Fruit fly (Drosophila melanogaster) whole organism, embryonic: ENCODE measurements around the gene Girdin.
A peak's percentile ranks its signal among the peaks of the same experiment; 100 is the strongest.

Experiments
- Bdp1 ChIP-seq: fragments of 200-800 bp; sonication (Bioruptor generic); optimal IDR thresholded peaks from 3 replicates; lab custom pipeline; 2016; ENCODE audit warnings: missing biosample characterization, missing genetic modification characterization
- CG10209 ChIP-seq: fragments of 200-800 bp; sonication (Bioruptor generic); optimal IDR thresholded peaks from 3 replicates; lab custom pipeline; 2017; ENCODE audit warnings: missing biosample characterization, mild to moderate bottlenecking, missing genetic modification characterization, missing genetic modification reagents
- CG10462 ChIP-seq: fragments of 200-800 bp; sonication (Bioruptor generic); optimal IDR thresholded peaks from 2 replicates; lab custom pipeline; 2016; ENCODE audit warnings: missing biosample characterization, missing genetic modification characterization
- CG11504 ChIP-seq: fragments of 200-800 bp; sonication (Bioruptor generic); optimal IDR thresholded peaks from 3 replicates; lab custom pipeline; 2019; ENCODE audit warnings: missing biosample characterization, mild to moderate bottlenecking, missing genetic modification characterization, moderate library complexity
- CG12104 ChIP-seq: fragments of 200-800 bp; sonication (Bioruptor generic); optimal IDR thresholded peaks from 3 replicates; lab custom pipeline; 2016; ENCODE audit warnings: missing biosample characterization, missing genetic modification characterization
- CG12744 ChIP-seq: fragments of 200-800 bp; sonication (Bioruptor generic); optimal IDR thresholded peaks from 2 replicates; lab custom pipeline; 2016; ENCODE audit warnings: missing biosample characterization, missing genetic modification characterization
- CG14014 ChIP-seq: fragments of 200-800 bp; sonication (Bioruptor generic); IDR thresholded peaks from 2 replicates; pipeline ENCODE4 v1.3.6; 2022; ENCODE audit warnings: missing biosample characterization, missing genetic modification characterization
- CG14965 ChIP-seq: fragments of 200-800 bp; sonication (Bioruptor generic); optimal IDR thresholded peaks from 2 replicates; lab custom pipeline; 2016; ENCODE audit warnings: missing biosample characterization, missing genetic modification characterization, borderline replicate concordance
- CG15269 ChIP-seq: fragments of 200-800 bp; sonication (Bioruptor generic); optimal IDR thresholded peaks from 2 replicates; lab custom pipeline; 2018; ENCODE audit warnings: missing biosample characterization, mild to moderate bottlenecking, missing genetic modification characterization, moderate library complexity
- CG30020 ChIP-seq: fragments of 200-800 bp; optimal IDR thresholded peaks from 2 replicates; lab custom pipeline; 2019; ENCODE audit warnings: missing biosample characterization, mild to moderate bottlenecking, missing genetic modification characterization, moderate library complexity
- CG31365 ChIP-seq: fragments of 200-800 bp; sonication (Bioruptor generic); optimal IDR thresholded peaks from 2 replicates; lab custom pipeline; 2018; ENCODE audit warnings: missing biosample characterization, mild to moderate bottlenecking, missing genetic modification characterization
- CG32532 ChIP-seq: fragments of 200-800 bp; sonication (Bioruptor generic); IDR thresholded peaks from 2 replicates; pipeline ENCODE4 v1.3.6; 2022; ENCODE audit warnings: missing biosample characterization, missing genetic modification characterization
- CG3838 ChIP-seq: fragments of 200-800 bp; sonication (Bioruptor generic); optimal IDR thresholded peaks from 3 replicates; lab custom pipeline; 2016; ENCODE audit warnings: missing biosample characterization, missing genetic modification characterization
- CG3847 ChIP-seq: fragments of 200-800 bp; sonication (Bioruptor generic); IDR thresholded peaks from 2 replicates; pipeline ENCODE4 v1.3.6; 2022; ENCODE audit warnings: missing biosample characterization, missing genetic modification characterization
- CG5953 ChIP-seq: fragments of 200-800 bp; sonication (Bioruptor generic); IDR thresholded peaks from 2 replicates; pipeline ENCODE4 v1.3.6; 2022; ENCODE audit warnings: missing biosample characterization, missing genetic modification characterization
- CG7786 ChIP-seq: fragments of 200-800 bp; sonication (Bioruptor generic); optimal IDR thresholded peaks from 2 replicates; lab custom pipeline; 2016; ENCODE audit warnings: missing biosample characterization, missing genetic modification characterization
- CG8089 ChIP-seq: fragments of 200-800 bp; sonication (Bioruptor generic); optimal IDR thresholded peaks from 3 replicates; lab custom pipeline; 2016; ENCODE audit warnings: missing biosample characterization, missing genetic modification characterization
- CG8290 ChIP-seq, 3 experiments: fragments of 200-800 bp; sonication (Bioruptor generic); optimal IDR thresholded peaks; 2 replicates each; lab custom pipeline; 2016 to 2019; ENCODE audit warnings: missing biosample characterization in 3 of 3, missing genetic modification characterization in 3 of 3, mild to moderate bottlenecking in 2 of 3, moderate library complexity in 1 of 3
- CG8359 ChIP-seq: fragments of 200-800 bp; sonication (Bioruptor generic); optimal IDR thresholded peaks from 2 replicates; lab custom pipeline; 2017; ENCODE audit warnings: missing biosample characterization, mild to moderate bottlenecking, missing genetic modification characterization, borderline replicate concordance
- Dip3 ChIP-seq: fragments of 200-800 bp; sonication (Bioruptor generic); optimal IDR thresholded peaks from 3 replicates; lab custom pipeline; 2016; ENCODE audit warnings: missing biosample characterization, missing genetic modification characterization
- Doc3 ChIP-seq: fragments of 200-800 bp; sonication (Bioruptor generic); IDR thresholded peaks from 3 replicates; pipeline ENCODE4 v1.3.6; 2022; ENCODE audit warnings: missing biosample characterization, missing genetic modification characterization; ENCODE audit not compliant: partially characterized antibody
- Ets97D ChIP-seq: fragments of 200-800 bp; sonication (Bioruptor generic); optimal IDR thresholded peaks from 3 replicates; lab custom pipeline; 2016; ENCODE audit warnings: missing biosample characterization, missing genetic modification characterization
- Hey ChIP-seq: fragments of 200-800 bp; sonication (Bioruptor generic); optimal IDR thresholded peaks from 3 replicates; lab custom pipeline; 2018; ENCODE audit warnings: missing biosample characterization, mild to moderate bottlenecking, missing genetic modification characterization
- Hmx ChIP-seq: fragments of 200-800 bp; sonication (Bioruptor generic); optimal IDR thresholded peaks from 2 replicates; lab custom pipeline; 2016; ENCODE audit warnings: missing biosample characterization, missing genetic modification characterization
- MESR4 ChIP-seq: fragments of 200-800 bp; sonication (Bioruptor generic); optimal IDR thresholded peaks from 2 replicates; lab custom pipeline; 2018; ENCODE audit warnings: missing biosample characterization, mild to moderate bottlenecking, missing genetic modification characterization, moderate library complexity
- Mad ChIP-seq: fragments of 200-800 bp; sonication (Bioruptor generic); optimal IDR thresholded peaks from 2 replicates; lab custom pipeline; 2016; ENCODE audit warnings: missing biosample characterization, missing genetic modification characterization
- Opbp ChIP-seq: fragments of 200-800 bp; sonication (Bioruptor generic); IDR thresholded peaks from 3 replicates; pipeline ENCODE4 v1.3.6; 2022; ENCODE audit warnings: missing biosample characterization, missing genetic modification characterization; ENCODE audit not compliant: partially characterized antibody
- Ptx1 ChIP-seq: fragments of 200-800 bp; sonication (Bioruptor generic); IDR thresholded peaks from 2 replicates; pipeline ENCODE4 v1.3.6; 2022; ENCODE audit warnings: missing biosample characterization, missing genetic modification characterization
- Rfx ChIP-seq: fragments of 200-800 bp; sonication (Bioruptor generic); IDR thresholded peaks from 2 replicates; pipeline ENCODE4 v1.3.6; 2022; ENCODE audit warnings: missing biosample characterization, missing genetic modification characterization
- Sry-β ChIP-seq: fragments of 200-800 bp; sonication (Bioruptor generic); optimal IDR thresholded peaks from 2 replicates; lab custom pipeline; 2018; ENCODE audit warnings: missing biosample characterization, mild to moderate bottlenecking, missing genetic modification characterization, moderate library complexity
- Stat92E ChIP-seq, 3 experiments: fragments of >200 bp in 2 of 3; fragments of 200-800 bp in 1 of 3; sonication (Bioruptor generic) in 1 of 3; optimal IDR thresholded peaks; 2 replicates each; lab custom pipeline; 2017 to 2019; ENCODE audit warnings: missing biosample characterization in 3 of 3, missing genetic modification characterization in 3 of 3, mild to moderate bottlenecking in 1 of 3, moderate library complexity in 1 of 3
- Xrp1 ChIP-seq: fragments of 200-800 bp; sonication (Bioruptor generic); IDR thresholded peaks from 2 replicates; pipeline ENCODE4 v1.3.6; 2022; ENCODE audit warnings: missing biosample characterization, missing genetic modification characterization
- ewg ChIP-seq: fragments of 200-800 bp; sonication (Bioruptor generic); optimal IDR thresholded peaks from 3 replicates; lab custom pipeline; 2017; ENCODE audit warnings: mild to moderate bottlenecking, missing biosample characterization, missing genetic modification reagents, missing genetic modification characterization
- fd96Cb ChIP-seq: fragments of 200-800 bp; sonication (Bioruptor generic); optimal IDR thresholded peaks from 2 replicates; lab custom pipeline; 2018; ENCODE audit warnings: missing biosample characterization, mild to moderate bottlenecking, missing genetic modification characterization, moderate library complexity
- gem ChIP-seq: fragments of 200-800 bp; sonication (Bioruptor generic); optimal IDR thresholded peaks from 2 replicates; lab custom pipeline; 2019; ENCODE audit warnings: missing biosample characterization, mild to moderate bottlenecking, missing genetic modification characterization, moderate library complexity
- hkb ChIP-seq, 2 experiments: fragments of 200-800 bp in 1 of 2; fragments of >200 bp in 1 of 2; sonication (Bioruptor generic) in 1 of 2; IDR thresholded peaks in 1 of 2; optimal IDR thresholded peaks in 1 of 2; 2 replicates each; pipeline versions ENCODE4 v1.3.6 to Lab custom; 2017 to 2022; ENCODE audit warnings: missing biosample characterization in 1 of 2, missing genetic modification characterization in 1 of 2
- jing ChIP-seq: fragments of 200-800 bp; sonication (Bioruptor generic); optimal IDR thresholded peaks from 2 replicates; lab custom pipeline; 2018; ENCODE audit warnings: missing biosample characterization, mild to moderate bottlenecking, missing genetic modification characterization
- lab ChIP-seq: fragments of 200-800 bp; sonication (Bioruptor generic); optimal IDR thresholded peaks from 3 replicates; lab custom pipeline; 2017; ENCODE audit warnings: missing biosample characterization, missing genetic modification characterization, mild to moderate bottlenecking, moderate library complexity, missing genetic modification reagents
- pum ChIP-seq: fragments of 200-800 bp; sonication (Bioruptor generic); optimal IDR thresholded peaks from 2 replicates; lab custom pipeline; 2016; ENCODE audit warnings: missing biosample characterization, missing genetic modification characterization
- scrt ChIP-seq: fragments of 200-800 bp; sonication (Bioruptor generic); optimal IDR thresholded peaks from 2 replicates; lab custom pipeline; 2018; ENCODE audit warnings: missing biosample characterization, mild to moderate bottlenecking, missing genetic modification characterization, moderate library complexity
- slbo ChIP-seq: fragments of 200-800 bp; sonication (Bioruptor generic); IDR thresholded peaks from 2 replicates; pipeline ENCODE4 v1.3.6; 2022; ENCODE audit warnings: missing biosample characterization, missing genetic modification characterization
- sob ChIP-seq: fragments of 200-800 bp; sonication (Bioruptor generic); IDR thresholded peaks from 2 replicates; pipeline ENCODE4 v1.3.6; 2022; ENCODE audit warnings: missing biosample characterization, missing genetic modification characterization
- sqz ChIP-seq: fragments of 200-800 bp; sonication (Bioruptor generic); optimal IDR thresholded peaks from 3 replicates; lab custom pipeline; 2018; ENCODE audit warnings: missing biosample characterization, mild to moderate bottlenecking, missing genetic modification characterization
- tna ChIP-seq: fragments of 200-800 bp; sonication (Bioruptor generic); IDR thresholded peaks from 2 replicates; pipeline ENCODE4 v1.3.6; 2022; ENCODE audit warnings: missing biosample characterization, missing genetic modification characterization; ENCODE audit not compliant: partially characterized antibody
- trh ChIP-seq: fragments of 200-800 bp; sonication (Bioruptor generic); optimal IDR thresholded peaks from 2 replicates; lab custom pipeline; 2016; ENCODE audit warnings: missing biosample characterization, missing genetic modification characterization
- wor ChIP-seq: fragments of 200-800 bp; sonication (Bioruptor generic); IDR thresholded peaks from 2 replicates; pipeline ENCODE4 v1.3.6; 2022; ENCODE audit warnings: missing biosample characterization, missing genetic modification characterization

Girdin gene

dm6 chr3L:3198447-3199402 lies 20.0 kb downstream of the Girdin start, which contains the start of the genes CG32276 and gry (continued):
- TF ChIP-seq Stat92E (GFP tag; optimal IDR thresholded peaks at IDR 0.05; lab: Kevin White, UChicago) (peak in 1 of 3 experiments; percentile 54), Hmx (GFP tag; lab: Kevin White, UChicago) (no peak), Opbp (GFP tag; lab: Robert Waterston, UW) (no peak), Mad (GFP tag; lab: Kevin White, UChicago) (peak; percentile 82), CG3838 (GFP tag; lab: Kevin White, UChicago) (peak; percentile 53), Sry-β (GFP tag; lab: Kevin White, UChicago) (peak; percentile 87), hkb (optimal IDR thresholded peaks at IDR 0.05; lab: Kevin White, UChicago) (peak; percentile 33), hkb (GFP tag; IDR thresholded peaks at IDR 0.05; lab: Robert Waterston, UW) (peak; percentile 65), CG14014 (GFP tag; lab: Robert Waterston, UW) (peak; percentile 36; the same call in 1 of the 2 replicates), slbo (GFP tag; lab: Robert Waterston, UW) (peak; percentile 86), CG30020 (tag; lab: Kevin White, UChicago) (peak; percentile 78), scrt (GFP tag; lab: Kevin White, UChicago) (peak; percentile 76), CG11504 (tag; lab: Kevin White, UChicago) (no peak), CG31365 (tag; lab: Kevin White, UChicago) (no peak), CG14965 (GFP tag; lab: Kevin White, UChicago) (no peak), CG15269 (tag; lab: Kevin White, UChicago) (no peak), CG12744 (GFP tag; lab: Kevin White, UChicago) (no peak), CG10462 (GFP tag; lab: Kevin White, UChicago) (peak; percentile 66), Dip3 (GFP tag; lab: Kevin White, UChicago) (peak; percentile 71), tna (GFP tag; lab: Robert Waterston, UW) (no peak), CG5953 (no peak), CG8359 (no peak), trh (GFP tag; lab: Kevin White, UChicago) (peak; percentile 63), CG12104 (GFP tag; lab: Kevin White, UChicago) (peak; percentile 53), Doc3 (GFP tag; lab: Robert Waterston, UW) (no peak), sqz (GFP tag; lab: Kevin White, UChicago) (no peak), Hey (tag; lab: Kevin White, UChicago) (no peak), pum (GFP tag; lab: Kevin White, UChicago) (peak; percentile 79), MESR4 (GFP tag; lab: Kevin White, UChicago) (peak; percentile 89), CG10209 (peak; percentile 64), CG8290 (GFP tag; optimal IDR thresholded peaks at IDR 0.05; lab: Kevin White, UChicago) (no peak), CG8290 (tag; optimal IDR thresholded peaks at IDR 0.05; lab: Kevin White, UChicago) (peak in 1 of 2 experiments; percentile 15), Rfx (peak; percentile 77), Ets97D (GFP tag; lab: Kevin White, UChicago) (peak; percentile 90), gem (tag; lab: Kevin White, UChicago) (no peak), Xrp1 (GFP tag; lab: Robert Waterston, UW) (peak; percentile 72; the same call in 1 of the 2 replicates), wor (GFP tag; lab: Robert Waterston, UW) (peak; percentile 59), Ptx1 (GFP tag; lab: Robert Waterston, UW) (peak; percentile 77), ewg (peak; percentile 72), CG32532 (peak; percentile 81), CG3847 (GFP tag; lab: Robert Waterston, UW) (peak; percentile 83), Bdp1 (GFP tag; lab: Kevin White, UChicago) (peak; percentile 65), lab (GFP tag; lab: Kevin White, UChicago) (peak; percentile 87), fd96Cb (tag; lab: Kevin White, UChicago) (peak; percentile 57), CG7786 (GFP tag; lab: Kevin White, UChicago) (peak; percentile 71), jing (GFP tag; lab: Kevin White, UChicago) (no peak), CG8089 (GFP tag; lab: Kevin White, UChicago) (peak; percentile 58), sob (GFP tag; lab: Robert Waterston, UW) (peak; percentile 82)
